Fruit fly (Drosophila melanogaster) whole organism, embryonic: Measurements from ENCODE around the gene Gss1.

Source experiments
- C15 ChIP-seq: fragments of 200-800 bp; sonication (Bioruptor generic); IDR thresholded peaks from 3 replicates; pipeline ENCODE4 v1.3.6; 2022; ENCODE audit warnings: missing biosample characterization, missing genetic modification characterization
- CG10267 ChIP-seq: fragments of 200-800 bp; sonication (Bioruptor generic); optimal IDR thresholded peaks from 2 replicates; lab custom pipeline; 2018; ENCODE audit warnings: missing biosample characterization, mild to moderate bottlenecking, missing genetic modification characterization, moderate library complexity
- CG10979 ChIP-seq: fragments of 200-800 bp; sonication (Bioruptor generic); optimal IDR thresholded peaks from 2 replicates; lab custom pipeline; 2018; ENCODE audit warnings: missing biosample characterization, mild to moderate bottlenecking, missing genetic modification characterization, moderate library complexity
- CG1233 ChIP-seq: fragments of 200-800 bp; sonication (Bioruptor generic); optimal IDR thresholded peaks from 4 replicates; lab custom pipeline; 2018; ENCODE audit warnings: missing biosample characterization, mild to moderate bottlenecking, missing genetic modification characterization
- CG14965 ChIP-seq: fragments of 200-800 bp; sonication (Bioruptor generic); optimal IDR thresholded peaks from 2 replicates; lab custom pipeline; 2016; ENCODE audit warnings: missing biosample characterization, missing genetic modification characterization, borderline replicate concordance
- CG1603 ChIP-seq: fragments of 200-800 bp; sonication (Bioruptor generic); optimal IDR thresholded peaks from 2 replicates; lab custom pipeline; 2019; ENCODE audit warnings: missing biosample characterization, mild to moderate bottlenecking, missing genetic modification characterization, moderate library complexity
- CG1647 ChIP-seq: fragments of 200-800 bp; sonication (Bioruptor generic); optimal IDR thresholded peaks from 3 replicates; lab custom pipeline; 2016; ENCODE audit warnings: missing biosample characterization, missing genetic modification characterization
- CG16779 ChIP-seq: fragments of 200-800 bp; sonication (Bioruptor generic); IDR thresholded peaks from 2 replicates; pipeline ENCODE4 v1.3.6; 2022; ENCODE audit warnings: missing biosample characterization, missing genetic modification characterization
- CG17328 ChIP-seq: fragments of 200-800 bp; sonication (Bioruptor generic); IDR thresholded peaks from 2 replicates; pipeline ENCODE4 v1.3.6; 2022; ENCODE audit warnings: missing biosample characterization, missing genetic modification characterization
- CG1832 ChIP-seq: fragments of 200-800 bp; sonication (Bioruptor generic); optimal IDR thresholded peaks from 2 replicates; lab custom pipeline; 2017; ENCODE audit warnings: missing biosample characterization, mild to moderate bottlenecking, missing genetic modification characterization, inconsistent platforms
- CG2116 ChIP-seq: fragments of 200-800 bp; sonication (Bioruptor generic); optimal IDR thresholded peaks from 3 replicates; lab custom pipeline; 2018; ENCODE audit warnings: missing biosample characterization, mild to moderate bottlenecking, missing genetic modification characterization
- CG3163 ChIP-seq: fragments of 200-800 bp; sonication (Bioruptor generic); optimal IDR thresholded peaks from 3 replicates; lab custom pipeline; 2016; ENCODE audit warnings: missing biosample characterization, missing genetic modification characterization
- CG7271 ChIP-seq: fragments of 200-800 bp; sonication (Bioruptor generic); optimal IDR thresholded peaks from 2 replicates; lab custom pipeline; 2018; ENCODE audit warnings: missing biosample characterization, mild to moderate bottlenecking, missing genetic modification characterization, moderate library complexity
- CG9727 ChIP-seq: fragments of 200-800 bp; sonication (Bioruptor generic); optimal IDR thresholded peaks from 3 replicates; lab custom pipeline; 2017; ENCODE audit warnings: missing biosample characterization, mild to moderate bottlenecking, missing genetic modification characterization
- CTCF ChIP-seq: fragments of 200-800 bp; sonication (Bioruptor generic); optimal IDR thresholded peaks from 2 replicates; lab custom pipeline; 2017; ENCODE audit warnings: missing biosample characterization, mild to moderate bottlenecking, missing genetic modification characterization, moderate library complexity
- Dp ChIP-seq: fragments of 200-800 bp; sonication (Bioruptor generic); optimal IDR thresholded peaks from 2 replicates; lab custom pipeline; 2018; ENCODE audit warnings: missing biosample characterization, mild to moderate bottlenecking, missing genetic modification characterization, moderate library complexity
- Drgx ChIP-seq: fragments of 200-800 bp; sonication (Bioruptor generic); IDR thresholded peaks from 2 replicates; pipeline ENCODE4 v1.3.6; 2022; ENCODE audit warnings: missing biosample characterization, missing genetic modification characterization
- Elba2 ChIP-seq: fragments of 200-800 bp; sonication (Bioruptor generic); optimal IDR thresholded peaks from 3 replicates; lab custom pipeline; 2016; ENCODE audit warnings: missing biosample characterization, missing genetic modification characterization
- Ets97D ChIP-seq: fragments of 200-800 bp; sonication (Bioruptor generic); optimal IDR thresholded peaks from 3 replicates; lab custom pipeline; 2016; ENCODE audit warnings: missing biosample characterization, missing genetic modification characterization
- Gsc ChIP-seq: fragments of 200-800 bp; sonication (Bioruptor generic); IDR thresholded peaks from 2 replicates; pipeline ENCODE4 v1.3.6; 2022; ENCODE audit warnings: missing biosample characterization, missing genetic modification characterization
- HHEX ChIP-seq: fragments of 200-800 bp; sonication (Bioruptor generic); optimal IDR thresholded peaks from 3 replicates; lab custom pipeline; 2017; ENCODE audit warnings: missing biosample characterization, mild to moderate bottlenecking, missing genetic modification characterization, missing genetic modification reagents
- Mrtf ChIP-seq: fragments of 200-800 bp; sonication (Bioruptor generic); IDR thresholded peaks from 3 replicates; pipeline ENCODE4 v1.3.6; 2022; ENCODE audit warnings: missing biosample characterization, missing genetic modification characterization
- Optix ChIP-seq: fragments of 200-800 bp; sonication (Bioruptor generic); IDR thresholded peaks from 3 replicates; pipeline ENCODE4 v1.3.6; 2022; ENCODE audit warnings: missing biosample characterization, missing genetic modification characterization
- Sox100B ChIP-seq: fragments of 200-800 bp; sonication (Bioruptor generic); optimal IDR thresholded peaks from 3 replicates; lab custom pipeline; 2018; ENCODE audit warnings: missing biosample characterization, mild to moderate bottlenecking, missing genetic modification characterization
- Spps ChIP-seq: fragments of 200-800 bp; sonication (Bioruptor generic); optimal IDR thresholded peaks from 2 replicates; lab custom pipeline; 2018; ENCODE audit warnings: missing biosample characterization, mild to moderate bottlenecking, missing genetic modification characterization
- Trl ChIP-seq, 3 experiments: fragments of >200 bp in 2 of 3; fragments of 200-800 bp in 1 of 3; sonication (Bioruptor generic) in 1 of 3; optimal IDR thresholded peaks; 2 replicates in 1 of 3; 3 replicates in 2 of 3; lab custom pipeline; 2016 to 2017; ENCODE audit warnings: missing biosample characterization in 1 of 3, missing genetic modification characterization in 1 of 3
- Usf ChIP-seq: fragments of 200-800 bp; sonication (Bioruptor generic); optimal IDR thresholded peaks from 2 replicates; lab custom pipeline; 2017; ENCODE audit warnings: missing genotype, missing biosample characterization, missing genetic modification characterization
- ac ChIP-seq: fragments of 200-800 bp; sonication (Bioruptor generic); optimal IDR thresholded peaks from 3 replicates; lab custom pipeline; 2017; ENCODE audit warnings: missing biosample characterization, mild to moderate bottlenecking, missing genetic modification characterization
- bbx ChIP-seq: fragments of 200-800 bp; sonication (Bioruptor generic); IDR thresholded peaks from 2 replicates; pipeline ENCODE4 v1.3.6; 2022; ENCODE audit warnings: missing biosample characterization, missing genetic modification characterization; ENCODE audit not compliant: partially characterized antibody
- dati ChIP-seq: fragments of 200-800 bp; sonication (Bioruptor generic); IDR thresholded peaks from 2 replicates; pipeline ENCODE4 v1.3.6; 2022; ENCODE audit warnings: missing biosample characterization, missing genetic modification characterization
- dmrt11E ChIP-seq: fragments of 200-800 bp; sonication (Bioruptor generic); optimal IDR thresholded peaks from 3 replicates; lab custom pipeline; 2018; ENCODE audit warnings: missing biosample characterization, mild to moderate bottlenecking, missing genetic modification characterization, moderate library complexity
- esg ChIP-seq: fragments of 200-800 bp; sonication (Bioruptor generic); conservative IDR thresholded peaks from 2 replicates; pipeline ENCODE4 v1.3.6; 2022; ENCODE audit warnings: missing biosample characterization, missing genetic modification characterization
- hkb ChIP-seq, 2 experiments: fragments of 200-800 bp in 1 of 2; fragments of >200 bp in 1 of 2; sonication (Bioruptor generic) in 1 of 2; IDR thresholded peaks in 1 of 2; optimal IDR thresholded peaks in 1 of 2; 2 replicates each; pipeline versions ENCODE4 v1.3.6 to Lab custom; 2017 to 2022; ENCODE audit warnings: missing biosample characterization in 1 of 2, missing genetic modification characterization in 1 of 2
- lbe ChIP-seq: fragments of 200-800 bp; sonication (Bioruptor generic); optimal IDR thresholded peaks from 2 replicates; lab custom pipeline; 2016; ENCODE audit warnings: missing biosample characterization, mild to moderate bottlenecking, missing genetic modification characterization
- nom ChIP-seq: fragments of 200-800 bp; sonication (Bioruptor generic); optimal IDR thresholded peaks from 2 replicates; lab custom pipeline; 2017; ENCODE audit warnings: missing biosample characterization, missing genetic modification characterization, mild to moderate bottlenecking, moderate library complexity, missing genetic modification reagents
- phol ChIP-seq: fragments of 200-800 bp; sonication (Bioruptor generic); optimal IDR thresholded peaks from 3 replicates; lab custom pipeline; 2018; ENCODE audit warnings: missing biosample characterization, mild to moderate bottlenecking, missing genetic modification characterization, moderate library complexity
- sens ChIP-seq: fragments of 200-800 bp; sonication (Bioruptor generic); peaks from one replicate; lab custom pipeline; 2016; ENCODE audit warnings: missing biosample characterization, missing genetic modification characterization
- shn ChIP-seq: fragments of 200-800 bp; sonication (Bioruptor generic); optimal IDR thresholded peaks from 3 replicates; lab custom pipeline; 2016; ENCODE audit warnings: missing biosample characterization, missing genetic modification characterization
- sqz ChIP-seq: fragments of 200-800 bp; sonication (Bioruptor generic); optimal IDR thresholded peaks from 3 replicates; lab custom pipeline; 2018; ENCODE audit warnings: missing biosample characterization, mild to moderate bottlenecking, missing genetic modification characterization
- ssp ChIP-seq: fragments of 200-800 bp; sonication (Bioruptor generic); IDR thresholded peaks from 2 replicates; pipeline ENCODE4 v1.3.6; 2022; ENCODE audit warnings: missing biosample characterization, missing genetic modification characterization
- stwl ChIP-seq: fragments of 200-800 bp; sonication (Bioruptor generic); optimal IDR thresholded peaks from 3 replicates; lab custom pipeline; 2018; ENCODE audit warnings: missing biosample characterization, mild to moderate bottlenecking, missing genetic modification characterization, moderate library complexity
- zen ChIP-seq: fragments of 200-800 bp; sonication (Bioruptor generic); optimal IDR thresholded peaks from 3 replicates; lab custom pipeline; 2018; ENCODE audit warnings: missing biosample characterization, mild to moderate bottlenecking, missing genetic modification characterization, moderate library complexity

The Gss1 gene

DNA sequence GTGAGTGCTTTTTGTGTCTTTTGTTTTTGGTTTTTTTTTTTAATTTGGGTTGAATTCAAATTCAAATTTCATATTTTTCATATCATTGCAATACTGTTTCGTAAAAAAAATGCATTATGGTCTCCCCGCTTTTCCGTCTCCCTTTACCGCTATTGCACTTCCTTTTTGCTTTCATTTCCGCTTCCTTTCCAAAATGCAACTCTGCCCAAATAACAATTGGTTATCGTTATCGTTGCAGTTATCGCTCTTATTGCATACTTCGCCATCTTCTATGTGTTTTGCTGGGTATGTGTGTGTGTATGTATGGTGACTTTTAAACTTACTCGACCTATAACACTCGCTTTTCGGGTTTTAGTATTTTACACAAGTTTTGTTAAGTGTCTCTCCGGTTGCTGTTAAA lies 24.2 kb upstream of the Gss1 start (continued):
- peak; percentile 91 for TF ChIP-seq CG2116 (GFP tag; lab: Kevin White, UChicago)
- 0 out of 2 replicates have a peak, but pooled peaks have one; percentile 25 for TF ChIP-seq CG17328
- TF ChIP-seq CG9727 (GFP tag; lab: Kevin White, UChicago): peak; percentile 10
- TF ChIP-seq phol (tag; lab: Kevin White, UChicago): peak; percentile 53
- TF ChIP-seq bbx: 0 out of 2 replicates have a peak, but pooled peaks have one; percentile 21
- peak; percentile 85 for TF ChIP-seq stwl
- TF ChIP-seq CG7271 (tag; lab: Kevin White, UChicago): peak; percentile 95
- TF ChIP-seq CG1233 (GFP tag; lab: Kevin White, UChicago): peak; percentile 36
- peak; percentile 16 for TF ChIP-seq Elba2 (GFP tag; lab: Kevin White, UChicago)
- TF ChIP-seq CG1603 (tag; lab: Kevin White, UChicago): peak; percentile 33
- TF ChIP-seq CG10267 (tag; lab: Kevin White, UChicago): peak; percentile 18
- TF ChIP-seq Spps (tag; lab: Kevin White, UChicago): no peak
- TF ChIP-seq Optix (GFP tag; lab: Robert Waterston, UW): no peak
- no peak for TF ChIP-seq dati (GFP tag; lab: Robert Waterston, UW)
- no peak for TF ChIP-seq ssp
- TF ChIP-seq sens: peak; percentile 22
- TF ChIP-seq Sox100B: peak; percentile 18
- TF ChIP-seq ac (GFP tag; lab: Kevin White, UChicago): no peak
- no peak for TF ChIP-seq hkb (optimal IDR thresholded peaks at IDR 0.05; lab: Kevin White, UChicago)
- TF ChIP-seq hkb (GFP tag; IDR thresholded peaks at IDR 0.05; lab: Robert Waterston, UW): peak; percentile 30; the same call in 1 of the 2 replicates
- no peak for TF ChIP-seq esg (GFP tag; lab: Robert Waterston, UW)
- no peak for TF ChIP-seq Mrtf (GFP tag; lab: Robert Waterston, UW)
- TF ChIP-seq zen: peak; percentile 34
- no peak for TF ChIP-seq dmrt11E (tag; lab: Kevin White, UChicago)
- TF ChIP-seq Ets97D (GFP tag; lab: Kevin White, UChicago): peak; percentile 62
- TF ChIP-seq CG16779 (GFP tag; lab: Robert Waterston, UW): no peak
- TF ChIP-seq Dp (GFP tag; lab: Kevin White, UChicago): no peak

DNA sequence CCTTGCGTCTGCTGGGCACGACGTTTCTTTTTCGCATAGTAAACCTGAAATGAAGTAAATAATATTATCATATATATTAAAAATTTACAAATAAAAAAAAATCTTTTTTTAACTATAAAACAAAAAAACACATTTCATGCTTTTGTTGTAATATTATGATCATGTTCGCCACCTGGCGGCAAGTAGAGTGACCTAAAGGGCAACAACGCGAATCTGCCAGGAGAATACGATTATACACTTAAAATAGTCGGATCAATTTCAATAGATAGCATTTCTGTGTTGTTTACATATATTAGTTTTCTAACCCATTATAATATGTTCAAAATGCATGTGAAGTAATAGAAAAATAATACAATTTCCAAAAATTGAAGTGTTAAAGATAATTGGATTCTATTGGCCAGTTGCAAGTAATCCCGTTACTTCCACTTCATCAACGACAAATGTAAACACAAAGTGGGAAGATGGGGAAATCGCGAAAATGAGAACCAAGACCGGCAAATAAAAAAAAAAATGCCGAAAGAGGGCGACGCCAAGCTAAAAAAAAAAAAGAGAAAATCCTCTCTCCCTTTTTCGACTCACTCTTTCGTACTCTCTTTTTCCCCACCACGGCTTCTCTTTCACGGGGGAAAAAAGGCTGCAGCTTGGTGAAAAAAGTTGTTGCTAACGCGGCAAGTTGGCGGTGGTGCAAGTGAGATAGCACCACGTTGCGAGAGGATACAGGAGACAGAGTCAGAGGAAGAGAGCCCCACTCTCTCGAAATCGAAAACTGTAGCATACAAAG lies 18.5 kb upstream of the Gss1 start:
- TF ChIP-seq CG10979 (tag; lab: Kevin White, UChicago): peak; percentile 76
- TF ChIP-seq Usf: no peak
- TF ChIP-seq shn: no peak
- TF ChIP-seq HHEX (GFP tag; lab: Kevin White, UChicago): no peak
- TF ChIP-seq nom (GFP tag; lab: Kevin White, UChicago): peak; percentile 42
- no peak for TF ChIP-seq CG1647
- no peak for TF ChIP-seq Gsc
- no peak for TF ChIP-seq lbe (GFP tag; lab: Kevin White, UChicago)
- peak; percentile 54 for TF ChIP-seq CG14965
- peak; percentile 81 for TF ChIP-seq CTCF (GFP tag; lab: Kevin White, UChicago)
- peak; percentile 90 for TF ChIP-seq CG3163 (GFP tag; lab: Kevin White, UChicago)
- TF ChIP-seq Trl (optimal IDR thresholded peaks at IDR 0.05; lab: Kevin White, UChicago): peak; percentile 65 to 75
- no peak for TF ChIP-seq Trl (GFP tag; optimal IDR thresholded peaks at IDR 0.05; lab: Kevin White, UChicago)
- TF ChIP-seq C15 (GFP tag; lab: Robert Waterston, UW): no peak
- peak; percentile 59 for TF ChIP-seq sqz (GFP tag; lab: Kevin White, UChicago)
- peak; percentile 57 for TF ChIP-seq Drgx (GFP tag; lab: Robert Waterston, UW)
- peak; percentile 33 for TF ChIP-seq CG1832 (GFP tag; lab: Kevin White, UChicago)
